Worm (Caenorhabditis elegans) whole organism, L4 larva: ENCODE results near the gene R05H10.3.

Source experiments
- egl-27 ChIP-seq: sonication (generic microtip); optimal IDR thresholded peaks from 3 replicates; lab custom pipeline; 2017; ENCODE audit warnings: missing biosample characterization, missing genetic modification reagents, missing genetic modification characterization
- egl-43 ChIP-seq: fragments of 200-800 bp; sonication (Bioruptor generic); IDR thresholded peaks from 2 replicates; pipeline ENCODE4 v1.3.6; 2022; ENCODE audit warnings: missing genetic modification reagents, missing genetic modification characterization, missing compliant biosample characterization
- hif-1 ChIP-seq, 2 experiments: sonication (generic microtip); optimal IDR thresholded peaks; 2 replicates each; lab custom pipeline; 2016 to 2017; ENCODE audit warnings: missing compliant biosample characterization in 2 of 2, missing genetic modification characterization in 2 of 2, missing genetic modification reagents in 2 of 2, missing genotype in 2 of 2, mild to moderate bottlenecking in 1 of 2
- nhr-6 ChIP-seq: fragments of 150-350 bp; optimal IDR thresholded peaks from 2 replicates; lab custom pipeline; 2014; ENCODE audit warnings: missing biosample characterization, missing genetic modification characterization
- unc-39 ChIP-seq: sonication (generic microtip); optimal IDR thresholded peaks from 2 replicates; lab custom pipeline; 2017; ENCODE audit warnings: missing biosample characterization, missing genetic modification characterization

ce11 chrII:14866668-14867067 lies 3.1 kb upstream of the R05H10.3 start, which contains the start of gene gpx-2:
- TF ChIP-seq hif-1 (tag; optimal IDR thresholded peaks at IDR 0.05; lab: Kevin White, UChicago): no peak
- TF ChIP-seq unc-39 (tag; lab: Kevin White, UChicago): no peak
- TF ChIP-seq egl-27 (tag; lab: Kevin White, UChicago): no peak
- no peak for TF ChIP-seq egl-43 (GFP tag; lab: Robert Waterston, UW)
- no peak for TF ChIP-seq nhr-6 (tag; lab: Kevin White, UChicago)
